Worm (Caenorhabditis elegans) whole organism, L1 larva: ENCODE measurements around the gene slc-17.1.
A peak's percentile ranks its signal among the peaks of the same experiment; 100 is the strongest.

Source experiments
- ama-1 ChIP-seq: fragments of 150-350 bp; optimal IDR thresholded peaks from 2 replicates; lab custom pipeline; 2014
- ceh-63 ChIP-seq: fragments of 200-800 bp; sonication (Bioruptor generic); optimal IDR thresholded peaks from 2 replicates; lab custom pipeline; 2018; ENCODE audit warnings: mild to moderate bottlenecking, missing genetic modification characterization, missing compliant biosample characterization
- jun-1 ChIP-seq: fragments of 150-350 bp; optimal IDR thresholded peaks from 2 replicates; lab custom pipeline; 2014; ENCODE audit warnings: missing biosample characterization, missing genetic modification reagents, missing genetic modification characterization
- lin-13 ChIP-seq: fragments of 150-350 bp; optimal IDR thresholded peaks from 2 replicates; lab custom pipeline; 2014; ENCODE audit warnings: missing biosample characterization, missing genetic modification reagents, missing genetic modification characterization
- lir-3 ChIP-seq: sonication (generic microtip); optimal IDR thresholded peaks from 2 replicates; lab custom pipeline; 2016; ENCODE audit warnings: mild to moderate bottlenecking, missing genetic modification characterization, moderate library complexity, missing compliant biosample characterization; ENCODE audit not compliant: poor library complexity
- lsy-2 ChIP-seq, 2 experiments: fragments of 150-350 bp; optimal IDR thresholded peaks; 2 replicates each; lab custom pipeline; 2014; ENCODE audit warnings: missing biosample characterization in 2 of 2, missing genetic modification characterization in 2 of 2
- nhr-77 ChIP-seq: fragments of 150-350 bp; optimal IDR thresholded peaks from 2 replicates; lab custom pipeline; 2014; ENCODE audit warnings: missing biosample characterization, missing genetic modification characterization
- sup-37 ChIP-seq: fragments of 200-800 bp; sonication (Bioruptor generic); optimal IDR thresholded peaks from 2 replicates; lab custom pipeline; 2018; ENCODE audit warnings: mild to moderate bottlenecking, missing genetic modification characterization, missing compliant biosample characterization

DNA sequence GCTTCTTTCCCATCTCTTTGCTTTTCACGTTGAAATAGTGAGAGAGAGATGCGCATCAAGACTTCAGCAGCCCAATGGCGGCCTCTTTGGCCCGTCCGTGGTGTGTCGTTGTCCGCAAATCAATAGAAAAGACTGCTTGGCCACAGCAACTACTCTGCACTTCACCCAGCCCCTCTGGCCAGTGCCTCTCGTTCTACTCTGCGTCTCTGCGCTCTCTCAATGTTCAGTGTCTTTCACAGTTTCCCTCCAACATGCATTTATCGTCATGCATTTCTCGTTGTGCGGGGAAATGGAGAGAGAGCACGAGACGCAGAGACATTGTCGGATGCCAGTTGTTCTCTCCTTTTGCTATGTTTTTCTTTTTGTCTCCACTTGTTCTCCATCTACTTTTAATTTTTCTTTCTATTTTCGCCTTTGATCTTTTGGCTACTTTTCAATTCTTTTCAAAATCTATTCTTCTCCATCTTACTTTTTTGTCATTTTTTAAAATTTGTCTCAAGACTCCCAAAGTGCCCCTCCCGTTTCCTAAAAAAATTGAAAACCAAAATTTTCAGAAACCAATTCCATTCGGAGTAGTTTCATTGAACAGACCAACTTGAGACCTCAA is 48.9 kb upstream of the slc-17.1 start, which contains the start of gene nhr-1:
- TF ChIP-seq sup-37 (GFP tag; lab: Kevin White, UChicago) (peak; percentile 24), lin-13 (GFP tag; lab: Kevin White, UChicago) (no peak), ama-1 (lab: Kevin White, UChicago) (no peak), nhr-77 (tag; lab: Kevin White, UChicago) (peak; percentile 62), lsy-2 (tag; optimal IDR thresholded peaks at IDR 0.05; lab: Kevin White, UChicago) (peak; percentile 74 to 88), jun-1 (no peak), lir-3 (tag; lab: Kevin White, UChicago) (peak; percentile 59), ceh-63 (GFP tag; lab: Kevin White, UChicago) (peak; percentile 4)
